Fruit fly (Drosophila melanogaster) whole organism, wandering third instar larva: ENCODE results near the gene CaBP1.

Source experiments
- Dif ChIP-seq: fragments of 200-275, 200-300 bp; sonication (Bioruptor generic); optimal IDR thresholded peaks from 2 replicates; lab custom pipeline; 2018; ENCODE audit warnings: missing biosample characterization, missing genetic modification characterization; ENCODE audit not compliant: partially characterized antibody
- brk ChIP-seq: fragments of 200-800 bp; sonication (Bioruptor generic); optimal IDR thresholded peaks from 2 replicates; lab custom pipeline; 2016; ENCODE audit warnings: missing biosample characterization, mild to moderate bottlenecking, missing genetic modification characterization
- foxo ChIP-seq, 2 experiments: fragments of 200-800 bp; sonication (Bioruptor generic); optimal IDR thresholded peaks; 2 replicates in 1 of 2; 3 replicates in 1 of 2; lab custom pipeline; 2016 to 2017; ENCODE audit warnings: missing biosample characterization in 2 of 2, missing genetic modification characterization in 2 of 2
- h ChIP-seq: fragments of 200-800 bp; sonication (Bioruptor generic); optimal IDR thresholded peaks from 3 replicates; lab custom pipeline; 2016; ENCODE audit warnings: missing biosample characterization, mild to moderate bottlenecking, missing genetic modification characterization

DNA sequence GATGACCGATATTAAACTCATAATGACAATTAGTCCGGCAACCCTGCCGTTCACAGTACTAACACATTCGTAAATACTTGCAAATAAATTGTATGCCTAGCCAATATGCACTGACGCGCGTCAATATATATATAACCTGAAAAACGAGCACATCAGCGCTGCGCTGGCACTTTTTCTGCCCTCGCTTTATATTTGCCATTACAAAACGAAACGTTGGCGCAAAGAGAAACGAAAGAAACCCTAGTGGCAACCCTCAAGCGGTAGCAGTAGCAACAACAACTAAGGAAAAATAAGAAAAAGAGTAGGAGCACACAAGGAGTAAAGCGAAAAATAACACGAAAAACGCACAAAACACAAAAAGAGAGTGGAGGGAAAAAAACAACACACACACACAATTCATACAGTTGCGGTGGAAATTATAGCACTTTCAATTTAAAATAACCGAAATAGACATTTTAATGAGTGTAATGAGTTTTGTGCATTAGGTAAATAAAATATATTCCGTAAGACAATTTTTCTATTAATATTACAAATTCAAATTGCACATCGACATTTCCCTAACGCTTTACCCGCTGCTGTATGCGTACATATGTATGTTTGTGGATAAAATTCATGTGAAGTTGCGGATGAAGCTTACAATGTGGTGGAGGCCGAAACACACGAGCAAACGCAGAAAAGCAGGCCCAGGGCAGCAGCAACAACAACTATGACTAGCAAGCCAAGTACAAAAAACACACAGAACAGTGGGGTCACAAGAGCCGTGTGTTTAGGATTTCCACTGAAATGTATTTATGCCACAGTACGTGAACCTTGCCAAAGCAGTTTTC is 5.6 kb downstream of the CaBP1 start:
- TF ChIP-seq foxo (GFP tag; optimal IDR thresholded peaks at IDR 0.05; lab: Kevin White, UChicago) (peak; percentile 93 to 99), brk (peak; percentile 98), h (GFP tag; lab: Kevin White, UChicago) (peak; percentile 99), Dif (GFP tag; lab: Kevin White, UChicago) (no peak)
